Fruit fly (Drosophila melanogaster): ENCODE data around the gene CG33985.

Gene CG33985

dm6 chr3L:15498745-15499144 is 27.9 kb downstream of the CG33985 start, which contains the start of gene CG7275 (continued):
- TF ChIP-seq CG2202 (tag; optimal IDR thresholded peaks at IDR 0.05): no peak
- no peak for TF ChIP-seq Hr78 (GFP tag; optimal IDR thresholded peaks at IDR 0.05)
- TF ChIP-seq CG15601 (tag; optimal IDR thresholded peaks at IDR 0.05): peak; percentile 48
- TF ChIP-seq Dek (tag; optimal IDR thresholded peaks at IDR 0.05): no peak
- TF ChIP-seq Opbp (GFP tag; IDR thresholded peaks at IDR 0.05; ENCODE audit: partially characterized antibody): peak; percentile 65; the same call in 2 of the 3 replicates
- TF ChIP-seq Lhr (GFP tag; optimal IDR thresholded peaks at IDR 0.05): peak; percentile 42
- no peak for TF ChIP-seq scrt (GFP tag; optimal IDR thresholded peaks at IDR 0.05)
- no peak for TF ChIP-seq nom (GFP tag; optimal IDR thresholded peaks at IDR 0.05)
- peak; percentile 39 for TF ChIP-seq nmo (GFP tag; optimal IDR thresholded peaks at IDR 0.05)
- no peak for TF ChIP-seq dmrt11E (tag; optimal IDR thresholded peaks at IDR 0.05)
- no peak for TF ChIP-seq zen2 (GFP tag; IDR thresholded peaks at IDR 0.05; ENCODE audit: partially characterized antibody)
- peak; percentile 46; the same call in 2 of the 3 replicates for TF ChIP-seq knrl (GFP tag; IDR thresholded peaks at IDR 0.05; ENCODE audit: partially characterized antibody)
- TF ChIP-seq dysf (GFP tag; IDR thresholded peaks at IDR 0.05): no peak
- TF ChIP-seq sim (GFP tag; IDR thresholded peaks at IDR 0.05): no peak
- no peak for TF ChIP-seq repo (GFP tag; optimal IDR thresholded peaks at IDR 0.05)
- peak; percentile 9 for TF ChIP-seq CHES-1-like (GFP tag; optimal IDR thresholded peaks at IDR 0.05)
- peak in 1 of 2 experiments; percentile 23 for TF ChIP-seq insv (GFP tag; optimal IDR thresholded peaks at IDR 0.05)
- no peak for TF ChIP-seq p53 (GFP tag; optimal IDR thresholded peaks at IDR 0.05)
- peak; percentile 18 for TF ChIP-seq B-H2 (GFP tag; optimal IDR thresholded peaks at IDR 0.05)
- no peak for TF ChIP-seq Lim3 (GFP tag; IDR thresholded peaks at IDR 0.05)
- TF ChIP-seq CG12236 (GFP tag; optimal IDR thresholded peaks at IDR 0.05): no peak
- TF ChIP-seq mam (GFP tag; optimal IDR thresholded peaks at IDR 0.05): no peak
- no peak for TF ChIP-seq CG8944 (GFP tag; optimal IDR thresholded peaks at IDR 0.05)
- TF ChIP-seq inv (GFP tag; IDR thresholded peaks at IDR 0.05; ENCODE audit: partially characterized antibody): no peak
- TF ChIP-seq Scr (GFP tag; IDR thresholded peaks at IDR 0.05; ENCODE audit: partially characterized antibody): 0 out of 2 replicates have a peak, but pooled peaks have one; percentile 24
- peak; percentile 71 for TF ChIP-seq CG13287 (GFP tag; IDR thresholded peaks at IDR 0.05; ENCODE audit: partially characterized antibody)
- peak; percentile 55 for TF ChIP-seq twi (tag; optimal IDR thresholded peaks at IDR 0.05)
- TF ChIP-seq dmrt99B (tag; optimal IDR thresholded peaks at IDR 0.05): no peak
- TF ChIP-seq gcm (GFP tag; optimal IDR thresholded peaks at IDR 0.05): no peak
- no peak for TF ChIP-seq unpg (GFP tag; optimal IDR thresholded peaks at IDR 0.05)
- no peak for TF ChIP-seq HLH3B (GFP tag; IDR thresholded peaks at IDR 0.05)
- no peak for TF ChIP-seq CTCF (GFP tag; optimal IDR thresholded peaks at IDR 0.05)
- TF ChIP-seq ken (GFP tag; IDR thresholded peaks at IDR 0.05): no peak
- peak; percentile 4 for TF ChIP-seq Sry-δ (GFP tag; optimal IDR thresholded peaks at IDR 0.05)
- no peak for TF ChIP-seq CG3838 (GFP tag; optimal IDR thresholded peaks at IDR 0.05)
- TF ChIP-seq tup (GFP tag; optimal IDR thresholded peaks at IDR 0.05): no peak
- peak; percentile 15 for TF ChIP-seq CoRest (tag; optimal IDR thresholded peaks at IDR 0.05)
- TF ChIP-seq shn (GFP tag; optimal IDR thresholded peaks at IDR 0.05): no peak
- no peak for TF ChIP-seq CG12071 (GFP tag; optimal IDR thresholded peaks at IDR 0.05)
- no peak for TF ChIP-seq run (tag; optimal IDR thresholded peaks at IDR 0.05)
- TF ChIP-seq lbe (GFP tag; optimal IDR thresholded peaks at IDR 0.05): no peak
- no peak for TF ChIP-seq CG2129 (GFP tag; IDR thresholded peaks at IDR 0.05; ENCODE audit: partially characterized antibody)
- no peak for TF ChIP-seq CG18619 (GFP tag; optimal IDR thresholded peaks at IDR 0.05)
- no peak for TF ChIP-seq trh (GFP tag; optimal IDR thresholded peaks at IDR 0.05)
- peak; percentile 41 for TF ChIP-seq CG4617 (GFP tag; optimal IDR thresholded peaks at IDR 0.05; ENCODE audit: borderline replicate concordance)
- no peak for TF ChIP-seq Six4 (GFP tag; optimal IDR thresholded peaks at IDR 0.05)
- no peak for TF ChIP-seq Ptx1 (GFP tag; IDR thresholded peaks at IDR 0.05)
- no peak for TF ChIP-seq CG3726 (GFP tag; IDR thresholded peaks at IDR 0.05)
- no peak for TF ChIP-seq psq (GFP tag; optimal IDR thresholded peaks at IDR 0.05)
- no peak for TF ChIP-seq CG4282 (GFP tag; optimal IDR thresholded peaks at IDR 0.05)
- TF ChIP-seq Atf3 (GFP tag; optimal IDR thresholded peaks at IDR 0.05): no peak

Measured in whole organism, embryonic.